Fruit fly (Drosophila melanogaster): ENCODE data around the gene Uqcc1.

Uqcc1 gene

dm6 chr3L:6988942-6989569 is 31.1 kb upstream of the Uqcc1 start (continued):
- peak; percentile 88 for TF ChIP-seq CG34376 (GFP tag; optimal IDR thresholded peaks at IDR 0.05)
- peak; percentile 29 to 84 for TF ChIP-seq bsh (GFP tag; optimal IDR thresholded peaks at IDR 0.05)
- TF ChIP-seq CG1792 (GFP tag; optimal IDR thresholded peaks at IDR 0.05) = peak; percentile 65
- peak; percentile 96 for TF ChIP-seq CG12659 (GFP tag; optimal IDR thresholded peaks at IDR 0.05)
- peak in 1 of 2 experiments; percentile 93 for TF ChIP-seq Hr78 (GFP tag; optimal IDR thresholded peaks at IDR 0.05)
- TF ChIP-seq CG10147 (GFP tag; optimal IDR thresholded peaks at IDR 0.05) = peak; percentile 97
- peak; percentile 62 for TF ChIP-seq Atf3 (GFP tag; optimal IDR thresholded peaks at IDR 0.05)
- peak; percentile 90 for TF ChIP-seq CG18476 (GFP tag; optimal IDR thresholded peaks at IDR 0.05)
- peak; percentile 32 for TF ChIP-seq CG8765 (GFP tag; IDR thresholded peaks at IDR 0.05)
- no peak for TF ChIP-seq usp (GFP tag; optimal IDR thresholded peaks at IDR 0.05)
- peak; percentile 87 for TF ChIP-seq CG33557 (GFP tag; optimal IDR thresholded peaks at IDR 0.05)
- peak; percentile 77 for TF ChIP-seq dpn (GFP tag; optimal IDR thresholded peaks at IDR 0.05)
- no peak for TF ChIP-seq ERR (GFP tag; optimal IDR thresholded peaks at IDR 0.05)
- TF ChIP-seq Poxn (GFP tag; IDR thresholded peaks at IDR 0.05) = peak; percentile 63
- peak; percentile 92 for TF ChIP-seq CG16815 (GFP tag; optimal IDR thresholded peaks at IDR 0.05)
- no peak for TF ChIP-seq CG7745 (tag; optimal IDR thresholded peaks at IDR 0.05)
- peak; percentile 15; the same call in 1 of the 2 replicates for TF ChIP-seq chm (GFP tag; IDR thresholded peaks at IDR 0.05)
- no peak for TF ChIP-seq NC2α (GFP tag; optimal IDR thresholded peaks at IDR 0.05)
- TF ChIP-seq tap (tag; optimal IDR thresholded peaks at IDR 0.05) = peak; percentile 90
- no peak for TF ChIP-seq vfl (GFP tag; optimal IDR thresholded peaks at IDR 0.05)
- TF ChIP-seq grau (tag; optimal IDR thresholded peaks at IDR 0.05) = peak; percentile 93
- peak; percentile 42 to 53 for TF ChIP-seq chif (GFP tag; optimal IDR thresholded peaks at IDR 0.05)
- peak; percentile 20 for TF ChIP-seq abd-A (tag; optimal IDR thresholded peaks at IDR 0.05)
- peak; percentile 83 for TF ChIP-seq Dek (tag; optimal IDR thresholded peaks at IDR 0.05)
- TF ChIP-seq pzg (GFP tag; optimal IDR thresholded peaks at IDR 0.05) = no peak
- TF ChIP-seq CG6791 (GFP tag; IDR thresholded peaks at IDR 0.05; ENCODE audit: partially characterized antibody) = no peak
- TF ChIP-seq jigr1 (GFP tag; IDR thresholded peaks at IDR 0.05) = peak; percentile 83
- no peak for TF ChIP-seq CG12744 (GFP tag; optimal IDR thresholded peaks at IDR 0.05)
- TF ChIP-seq CG7839 (tag; optimal IDR thresholded peaks at IDR 0.05) = peak; percentile 94
- no peak for TF ChIP-seq sens-2 (GFP tag; IDR thresholded peaks at IDR 0.05)
- TF ChIP-seq en (GFP tag; optimal IDR thresholded peaks at IDR 0.05) = peak; percentile 3
- TF ChIP-seq Jarid2 (GFP tag; optimal IDR thresholded peaks at IDR 0.05) = peak; percentile 79
- peak; percentile 36 for TF ChIP-seq p53 (GFP tag; optimal IDR thresholded peaks at IDR 0.05)
- TF ChIP-seq ash1 (GFP tag; optimal IDR thresholded peaks at IDR 0.05) = no peak
- TF ChIP-seq btn (GFP tag; optimal IDR thresholded peaks at IDR 0.05) = peak; percentile 7
- no peak for TF ChIP-seq sc (optimal IDR thresholded peaks at IDR 0.05)
- TF ChIP-seq sc (GFP tag; optimal IDR thresholded peaks at IDR 0.05) = peak; percentile 89
- peak; percentile 53 for TF ChIP-seq NFAT (GFP tag; IDR thresholded peaks at IDR 0.05)
- peak; percentile 70 for TF ChIP-seq Drgx (GFP tag; IDR thresholded peaks at IDR 0.05)
- peak; percentile 57 for TF ChIP-seq TFAM (GFP tag; optimal IDR thresholded peaks at IDR 0.05)
- TF ChIP-seq CG1647 (GFP tag; optimal IDR thresholded peaks at IDR 0.05) = no peak
- peak; percentile 88 for TF ChIP-seq CG6813 (GFP tag; optimal IDR thresholded peaks at IDR 0.05)
- peak; percentile 19 for TF ChIP-seq Sry-δ (GFP tag; optimal IDR thresholded peaks at IDR 0.05)
- peak; percentile 91 for TF ChIP-seq CG8388 (GFP tag; optimal IDR thresholded peaks at IDR 0.05)
- TF ChIP-seq sens (GFP tag) = peak; percentile 90
- peak; percentile 97 for TF ChIP-seq CG4424 (GFP tag; optimal IDR thresholded peaks at IDR 0.05)
- TF ChIP-seq trem (tag; optimal IDR thresholded peaks at IDR 0.05) = peak; percentile 90
- TF ChIP-seq CG30431 (GFP tag; optimal IDR thresholded peaks at IDR 0.05) = peak; percentile 69
- no peak for TF ChIP-seq tna (GFP tag; IDR thresholded peaks at IDR 0.05; ENCODE audit: partially characterized antibody)
- peak; percentile 25 for TF ChIP-seq Mes4 (GFP tag; optimal IDR thresholded peaks at IDR 0.05)
